Worm (Caenorhabditis elegans): ENCODE data around the gene svh-2.
A peak's percentile ranks its signal among the peaks of the same experiment; 100 is the strongest.

DNA sequence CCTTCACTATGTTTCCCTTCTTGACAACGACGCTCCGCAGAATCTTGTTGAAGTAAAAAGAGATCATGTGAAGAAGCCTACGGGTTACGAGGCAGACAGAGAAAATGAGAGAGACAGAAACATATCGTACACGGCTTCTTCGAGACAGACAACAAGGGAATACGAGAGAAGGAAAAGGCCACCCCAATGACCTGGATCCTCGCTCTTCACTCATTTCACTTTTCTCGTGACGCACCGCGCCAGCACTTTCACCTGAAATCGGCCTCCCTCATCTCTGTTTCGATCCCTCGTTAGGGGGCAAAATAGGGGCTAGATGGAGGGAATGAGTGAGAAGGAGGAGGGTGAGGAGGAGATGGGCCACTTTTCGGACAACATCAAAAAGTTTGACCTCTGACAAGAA lies 37.8 kb upstream of the svh-2 start:
- TF ChIP-seq mdl-1 (tag; optimal IDR thresholded peaks at IDR 0.05) (no peak), lsy-2 (tag; optimal IDR thresholded peaks at IDR 0.05) (no peak), lin-39 (tag; optimal IDR thresholded peaks at IDR 0.05) (no peak), snpc-4 (tag; optimal IDR thresholded peaks at IDR 0.05) (no peak), fos-1 (tag; optimal IDR thresholded peaks at IDR 0.05) (peak; percentile 16), nhr-23 (tag; optimal IDR thresholded peaks at IDR 0.05) (no peak)

Measured in whole organism, L2 larva.